Worm (Caenorhabditis elegans) whole organism, early embryonic: Measurements from ENCODE around the gene Y102E9.5.

Source experiments
- F13C5.2 ChIP-seq: sonication (generic microtip); optimal IDR thresholded peaks from 2 replicates; lab custom pipeline; 2017; ENCODE audit warnings: mild to moderate bottlenecking, missing genetic modification characterization, inconsistent platforms, missing compliant biosample characterization
- ama-1 ChIP-seq: fragments of 150-350 bp; optimal IDR thresholded peaks from 2 replicates; lab custom pipeline; 2014
- ceh-13 ChIP-seq: fragments of 200-800 bp; sonication (Bioruptor generic); optimal IDR thresholded peaks from 2 replicates; lab custom pipeline; 2018; ENCODE audit warnings: mild to moderate bottlenecking, missing genetic modification characterization, missing compliant biosample characterization
- ets-7 ChIP-seq: sonication (generic microtip); optimal IDR thresholded peaks from 2 replicates; lab custom pipeline; 2016; ENCODE audit warnings: missing genotype, missing genetic modification characterization, missing compliant biosample characterization
- flt-1 ChIP-seq: fragments of 200-800 bp; sonication (Bioruptor generic); IDR thresholded peaks from 2 replicates; pipeline ENCODE4 v1.3.6; 2022; ENCODE audit warnings: missing genetic modification characterization, missing compliant biosample characterization
- hmg-4 ChIP-seq: fragments of 200-800 bp; sonication (Bioruptor generic); optimal IDR thresholded peaks from 2 replicates; lab custom pipeline; 2018; ENCODE audit warnings: mild to moderate bottlenecking, missing genetic modification characterization, missing compliant biosample characterization
- sea-1 ChIP-seq: fragments of 200-800 bp; sonication (Bioruptor generic); conservative IDR thresholded peaks from 2 replicates; pipeline ENCODE4 v1.3.6; 2022; ENCODE audit warnings: missing genetic modification characterization, missing compliant biosample characterization
- tra-4 ChIP-seq: sonication (generic microtip); optimal IDR thresholded peaks from 2 replicates; lab custom pipeline; 2017; ENCODE audit warnings: missing genetic modification characterization, missing compliant biosample characterization

- TF ChIP-seq flt-1 (GFP tag; lab: Robert Waterston, UW) (no peak), ets-7 (no peak), ceh-13 (GFP tag; lab: Kevin White, UChicago) (no peak), F13C5.2 (tag; lab: Kevin White, UChicago) (no peak), sea-1 (GFP tag; lab: Robert Waterston, UW) (no peak), hmg-4 (no peak), tra-4 (tag; lab: Kevin White, UChicago) (no peak), ama-1 (lab: Kevin White, UChicago) (no peak)
Observed at ce11 chrIII:6752612-6753011, 22.5 kb upstream of the Y102E9.5 start.
